Worm (Caenorhabditis elegans) whole organism, L1 larva: ENCODE results near the gene F46B6.12.

Source experiments
- C16A3.4 ChIP-seq: fragments of 150-350 bp; optimal IDR thresholded peaks from 2 replicates; lab custom pipeline; 2014; ENCODE audit warnings: missing biosample characterization, missing genetic modification characterization
- C34B4.2 ChIP-seq: sonication (generic microtip); optimal IDR thresholded peaks from 2 replicates; lab custom pipeline; 2017; ENCODE audit warnings: mild to moderate bottlenecking, missing genetic modification characterization, missing compliant biosample characterization
- F16B12.6 ChIP-seq: fragments of 150-350 bp; optimal IDR thresholded peaks from 2 replicates; lab custom pipeline; 2014; ENCODE audit warnings: missing biosample characterization, missing genetic modification characterization
- Y116A8C.19 ChIP-seq: sonication (generic microtip); optimal IDR thresholded peaks from 2 replicates; lab custom pipeline; 2016; ENCODE audit warnings: missing compliant biosample characterization, missing genetic modification characterization, borderline replicate concordance
- aly-2 ChIP-seq: fragments of 150-350 bp; optimal IDR thresholded peaks from 2 replicates; lab custom pipeline; 2014; ENCODE audit warnings: missing biosample characterization, missing genetic modification characterization
- ama-1 ChIP-seq: fragments of 150-350 bp; optimal IDR thresholded peaks from 2 replicates; lab custom pipeline; 2014
- blmp-1 ChIP-seq: fragments of 150-350 bp; optimal IDR thresholded peaks from 2 replicates; lab custom pipeline; 2014; ENCODE audit warnings: missing biosample characterization, missing genetic modification characterization
- ceh-8 ChIP-seq: fragments of 200-800 bp; sonication (Bioruptor generic); optimal IDR thresholded peaks from 2 replicates; lab custom pipeline; 2018; ENCODE audit warnings: mild to moderate bottlenecking, missing genetic modification characterization, moderate library complexity, missing compliant biosample characterization
- ceh-90 ChIP-seq: sonication (generic microtip); optimal IDR thresholded peaks from 2 replicates; lab custom pipeline; 2016; ENCODE audit warnings: missing genetic modification characterization, missing compliant biosample characterization
- dsc-1 ChIP-seq: sonication (generic microtip); optimal IDR thresholded peaks from 2 replicates; lab custom pipeline; 2016; ENCODE audit warnings: mild to moderate bottlenecking, missing genetic modification characterization, missing compliant biosample characterization
- efl-3 ChIP-seq: fragments of 200-800 bp; sonication (Bioruptor generic); optimal IDR thresholded peaks from 2 replicates; lab custom pipeline; 2018; ENCODE audit warnings: mild to moderate bottlenecking, missing genetic modification characterization, missing compliant biosample characterization
- egl-13 ChIP-seq: sonication (generic microtip); optimal IDR thresholded peaks from 2 replicates; lab custom pipeline; 2016; ENCODE audit warnings: missing genotype, missing genetic modification reagents, missing genetic modification characterization, missing compliant biosample characterization
- egl-27 ChIP-seq, 2 experiments: fragments of 150-350 bp in 1 of 2; sonication (generic microtip); optimal IDR thresholded peaks; 3 replicates each; lab custom pipeline; 2017 to 2018; ENCODE audit warnings: missing biosample characterization in 2 of 2, missing genetic modification characterization in 2 of 2, missing genetic modification reagents in 2 of 2
- elt-2 ChIP-seq: sonication (generic microtip); optimal IDR thresholded peaks from 2 replicates; lab custom pipeline; 2016; ENCODE audit warnings: missing genetic modification characterization, mild to moderate bottlenecking, inconsistent platforms, missing compliant biosample characterization, missing genetic modification reagents
- elt-3 ChIP-seq, 6 experiments: fragments of 150-350 bp in 1 of 6; sonication (generic microtip); optimal IDR thresholded peaks; 2 replicates each; lab custom pipeline; 2017 to 2018; ENCODE audit warnings: missing biosample characterization in 6 of 6, missing genetic modification characterization in 6 of 6, inconsistent platforms in 1 of 6
- fkh-10 ChIP-seq: sonication (generic microtip); optimal IDR thresholded peaks from 2 replicates; lab custom pipeline; 2017; ENCODE audit warnings: missing biosample characterization, missing genetic modification reagents, missing genetic modification characterization
- fkh-4 ChIP-seq: sonication (generic microtip); optimal IDR thresholded peaks from 2 replicates; lab custom pipeline; 2016; ENCODE audit warnings: missing compliant biosample characterization, missing genetic modification characterization, borderline replicate concordance
- fkh-8 ChIP-seq: sonication (generic microtip); optimal IDR thresholded peaks from 2 replicates; lab custom pipeline; 2016; ENCODE audit warnings: mild to moderate bottlenecking, missing genetic modification characterization, missing compliant biosample characterization
- grh-1 ChIP-seq: fragments of 200-800 bp; sonication (Bioruptor generic); IDR thresholded peaks from 2 replicates; pipeline ENCODE4 v1.3.6; 2022; ENCODE audit warnings: missing genetic modification reagents, missing genetic modification characterization, missing compliant biosample characterization
- hlh-17 ChIP-seq: fragments of 200-800 bp; sonication (Bioruptor generic); optimal IDR thresholded peaks from 2 replicates; lab custom pipeline; 2018; ENCODE audit warnings: missing genetic modification characterization, mild to moderate bottlenecking, missing compliant biosample characterization, moderate library complexity, borderline replicate concordance
- hpl-2 ChIP-seq: fragments of 150-350 bp; optimal IDR thresholded peaks from 2 replicates; lab custom pipeline; 2014; ENCODE audit warnings: missing biosample characterization, missing genetic modification reagents, missing genetic modification characterization
- lin-13 ChIP-seq: fragments of 150-350 bp; optimal IDR thresholded peaks from 2 replicates; lab custom pipeline; 2014; ENCODE audit warnings: missing biosample characterization, missing genetic modification reagents, missing genetic modification characterization
- lin-14 ChIP-seq: fragments of 200-800 bp; sonication (Bioruptor generic); optimal IDR thresholded peaks from 2 replicates; lab custom pipeline; 2018; ENCODE audit warnings: mild to moderate bottlenecking, missing genetic modification characterization, moderate library complexity, missing compliant biosample characterization
- lin-15B ChIP-seq: fragments of 150-350 bp; sonication (generic microtip); optimal IDR thresholded peaks from 3 replicates; lab custom pipeline; 2014; ENCODE audit warnings: missing biosample characterization, missing genetic modification characterization
- lin-35 ChIP-seq, 2 experiments: fragments of 150-350 bp; optimal IDR thresholded peaks; 2 replicates each; lab custom pipeline; 2014; ENCODE audit warnings: missing biosample characterization in 2 of 2, missing genetic modification characterization in 2 of 2, missing genetic modification reagents in 2 of 2
- lin-39 ChIP-seq: fragments of 150-350 bp; optimal IDR thresholded peaks from 2 replicates; lab custom pipeline; 2014; ENCODE audit warnings: missing biosample characterization, missing genetic modification reagents, missing genetic modification characterization
- lir-3 ChIP-seq: sonication (generic microtip); optimal IDR thresholded peaks from 2 replicates; lab custom pipeline; 2016; ENCODE audit warnings: mild to moderate bottlenecking, missing genetic modification characterization, moderate library complexity, missing compliant biosample characterization; ENCODE audit not compliant: poor library complexity
- mdl-1 ChIP-seq, 2 experiments: fragments of 150-350 bp; optimal IDR thresholded peaks; 2 replicates each; lab custom pipeline; 2014 to 2017; ENCODE audit warnings: missing biosample characterization in 2 of 2, missing genetic modification characterization in 2 of 2, inconsistent platforms in 1 of 2
- nhr-11 ChIP-seq: fragments of 150-350 bp; optimal IDR thresholded peaks from 2 replicates; lab custom pipeline; 2014; ENCODE audit warnings: missing biosample characterization, missing genetic modification characterization
- nhr-12 ChIP-seq: sonication (generic microtip); optimal IDR thresholded peaks from 2 replicates; lab custom pipeline; 2017; ENCODE audit warnings: missing biosample characterization, missing genetic modification characterization
- nhr-19 ChIP-seq: fragments of 200-800 bp; sonication (Bioruptor generic); conservative IDR thresholded peaks from 2 replicates; pipeline ENCODE4 v1.3.6; 2022; ENCODE audit warnings: missing genetic modification characterization, missing compliant biosample characterization
- nhr-20 ChIP-seq: sonication (generic microtip); optimal IDR thresholded peaks from 2 replicates; lab custom pipeline; 2016; ENCODE audit warnings: mild to moderate bottlenecking, missing genetic modification characterization, missing compliant biosample characterization
- nhr-237 ChIP-seq: fragments of 150-350 bp; optimal IDR thresholded peaks from 2 replicates; lab custom pipeline; 2014; ENCODE audit warnings: missing biosample characterization, missing genetic modification characterization
- nhr-47 ChIP-seq: sonication (generic microtip); optimal IDR thresholded peaks from 2 replicates; lab custom pipeline; 2016; ENCODE audit warnings: mild to moderate bottlenecking, missing genetic modification characterization, moderate library complexity, missing compliant biosample characterization
- nhr-71 ChIP-seq: sonication (generic microtip); optimal IDR thresholded peaks from 2 replicates; lab custom pipeline; 2016; ENCODE audit warnings: mild to moderate bottlenecking, missing genetic modification characterization, moderate library complexity, missing compliant biosample characterization
- nhr-77 ChIP-seq: fragments of 150-350 bp; optimal IDR thresholded peaks from 2 replicates; lab custom pipeline; 2014; ENCODE audit warnings: missing biosample characterization, missing genetic modification characterization
- pag-3 ChIP-seq: sonication (generic microtip); optimal IDR thresholded peaks from 2 replicates; lab custom pipeline; 2017; ENCODE audit warnings: missing genetic modification characterization, mild to moderate bottlenecking, missing compliant biosample characterization, antibody characterized with exemption, borderline replicate concordance; ENCODE audit not compliant: insufficient read depth
- pqm-1 ChIP-seq: sonication (generic microtip); optimal IDR thresholded peaks from 3 replicates; lab custom pipeline; 2017; ENCODE audit warnings: missing biosample characterization, missing genetic modification characterization
- snu-23 ChIP-seq: sonication (generic microtip); optimal IDR thresholded peaks from 2 replicates; lab custom pipeline; 2016; ENCODE audit warnings: missing genetic modification characterization, missing compliant biosample characterization
- swsn-7 ChIP-seq: sonication (generic microtip); optimal IDR thresholded peaks from 2 replicates; lab custom pipeline; 2016; ENCODE audit warnings: missing genetic modification characterization, missing compliant biosample characterization
- tbx-2 ChIP-seq: sonication (generic microtip); optimal IDR thresholded peaks from 2 replicates; lab custom pipeline; 2016; ENCODE audit warnings: missing genetic modification characterization, missing compliant biosample characterization
- tlp-1 ChIP-seq: fragments of 150-350 bp; optimal IDR thresholded peaks from 2 replicates; lab custom pipeline; 2014; ENCODE audit warnings: missing biosample characterization, missing genetic modification characterization
- unc-130 ChIP-seq: fragments of 150-350 bp; optimal IDR thresholded peaks from 2 replicates; lab custom pipeline; 2017; ENCODE audit warnings: missing biosample characterization, missing genetic modification characterization, inconsistent platforms
- unc-30 ChIP-seq: sonication (generic microtip); optimal IDR thresholded peaks from 2 replicates; lab custom pipeline; 2017; ENCODE audit warnings: missing biosample characterization, missing genetic modification characterization
- unc-62 ChIP-seq: fragments of 150-350 bp; optimal IDR thresholded peaks from 2 replicates; lab custom pipeline; 2014; ENCODE audit warnings: missing biosample characterization, missing genetic modification reagents, missing genetic modification characterization
- unc-86 ChIP-seq: sonication (generic microtip); optimal IDR thresholded peaks from 2 replicates; lab custom pipeline; 2016; ENCODE audit warnings: missing genetic modification characterization, missing compliant biosample characterization
- unc-98 ChIP-seq: fragments of 200-800 bp; sonication (Bioruptor generic); IDR thresholded peaks from 2 replicates; pipeline ENCODE4 v1.3.6; 2022; ENCODE audit warnings: missing genetic modification characterization, missing compliant biosample characterization
- vab-15 ChIP-seq: sonication (generic microtip); optimal IDR thresholded peaks from 2 replicates; lab custom pipeline; 2017; ENCODE audit warnings: missing genotype, mild to moderate bottlenecking, missing genetic modification characterization, missing compliant biosample characterization
- xbp-1 ChIP-seq: sonication (generic microtip); optimal IDR thresholded peaks from 2 replicates; lab custom pipeline; 2016; ENCODE audit warnings: missing genetic modification characterization, missing compliant biosample characterization
- zip-4 ChIP-seq: fragments of 200-800 bp; sonication (Bioruptor generic); optimal IDR thresholded peaks from 2 replicates; lab custom pipeline; 2018; ENCODE audit warnings: mild to moderate bottlenecking, missing genetic modification characterization, moderate library complexity, missing compliant biosample characterization
- ztf-4 ChIP-seq: fragments of 150-350 bp; optimal IDR thresholded peaks from 2 replicates; lab custom pipeline; 2014; ENCODE audit warnings: missing biosample characterization, missing genetic modification characterization

F46B6.12 gene

DNA sequence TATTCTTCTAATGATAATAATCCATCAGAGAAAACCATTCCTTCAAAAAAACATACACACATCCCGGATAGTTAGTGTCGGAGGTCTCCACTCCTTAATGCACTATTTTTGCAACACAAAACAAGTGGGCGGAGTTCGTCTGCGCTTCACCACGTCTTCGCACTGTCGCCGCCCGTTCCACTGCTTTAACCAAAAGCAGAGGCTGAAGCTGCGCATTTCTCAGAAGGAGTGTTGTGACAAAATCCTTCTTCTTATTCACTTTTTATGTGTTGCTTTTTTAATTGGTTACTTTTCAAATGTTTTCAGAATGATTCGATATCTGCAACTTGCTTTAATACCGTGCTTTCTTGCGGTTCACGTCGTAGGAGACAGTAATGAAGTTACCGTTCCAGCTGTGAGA, 30.7 kb downstream of the F46B6.12 start, which contains the start of gene F58E6.13:
Gene F58E6.13, plus strand, starts transcription at position 301 of the 400 bp plus-strand sequence.
- TF ChIP-seq fkh-10 (GFP tag; lab: Kevin White, UChicago) (no peak), unc-86 (tag; lab: Kevin White, UChicago) (no peak), xbp-1 (no peak), C34B4.2 (tag; lab: Kevin White, UChicago) (no peak), aly-2 (no peak), hlh-17 (GFP tag; lab: Kevin White, UChicago) (no peak), hpl-2 (GFP tag; lab: Kevin White, UChicago) (no peak)

DNA sequence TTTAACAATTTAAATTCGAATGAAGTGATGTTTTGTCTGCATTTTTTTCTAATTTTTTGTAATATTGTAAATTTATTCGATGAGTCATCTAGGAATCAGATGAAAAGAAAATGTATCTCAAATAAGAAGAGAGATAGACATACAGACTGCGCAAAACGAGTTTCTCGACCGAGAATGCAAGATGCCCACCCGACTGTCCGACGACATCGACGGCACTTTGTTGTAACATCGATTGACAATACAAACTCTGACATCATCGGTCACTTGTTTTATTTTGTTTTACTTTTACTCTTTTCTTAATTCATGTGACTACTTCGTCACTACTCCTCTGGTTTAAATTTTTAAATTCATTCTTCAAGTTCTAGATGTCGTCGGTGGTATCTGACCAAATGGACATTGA, 34.8 kb downstream of the F46B6.12 start, which contains the start of gene sta-2:
Gene sta-2, plus strand, starts transcription at position 349 of the 400 bp plus-strand sequence.
- TF ChIP-seq tlp-1 = no peak
- TF ChIP-seq fkh-8 = no peak
- peak; percentile 70 for TF ChIP-seq nhr-20
- TF ChIP-seq egl-13 (tag; lab: Kevin White, UChicago) = no peak
- no peak for TF ChIP-seq pag-3
- TF ChIP-seq ztf-4 = no peak
- TF ChIP-seq nhr-71 = peak; percentile 67
- no peak for TF ChIP-seq dsc-1 (tag; lab: Kevin White, UChicago)
- no peak for TF ChIP-seq lin-13 (GFP tag; lab: Kevin White, UChicago)
- TF ChIP-seq blmp-1 (tag; lab: Kevin White, UChicago) = peak; percentile 86
- no peak for TF ChIP-seq unc-62 (GFP tag; lab: Kevin White, UChicago)
- peak; percentile 20 for TF ChIP-seq C16A3.4 (tag; lab: Kevin White, UChicago)
- no peak for TF ChIP-seq lin-15B
- peak; percentile 69 for TF ChIP-seq lin-14 (GFP tag; lab: Kevin White, UChicago)
- TF ChIP-seq pqm-1 (tag; lab: Kevin White, UChicago) = no peak
- no peak for TF ChIP-seq nhr-12 (tag; lab: Kevin White, UChicago)
- no peak for TF ChIP-seq ceh-8 (GFP tag; lab: Kevin White, UChicago)
- no peak for TF ChIP-seq ama-1 (lab: Kevin White, UChicago)
- TF ChIP-seq nhr-237 (tag; lab: Kevin White, UChicago) = no peak
- no peak for TF ChIP-seq nhr-11 (tag; lab: Kevin White, UChicago)
- no peak for TF ChIP-seq fkh-4
- no peak for TF ChIP-seq lin-39 (tag; lab: Kevin White, UChicago)
- peak; percentile 81 for TF ChIP-seq grh-1 (GFP tag; lab: Robert Waterston, UW)
- TF ChIP-seq xbp-1 = no peak
- no peak for TF ChIP-seq efl-3 (GFP tag; lab: Kevin White, UChicago)
- no peak for TF ChIP-seq nhr-19 (GFP tag; lab: Robert Waterston, UW)
- TF ChIP-seq unc-98 = no peak
- peak in 1 of 2 experiments; percentile 61 for TF ChIP-seq mdl-1 (tag; optimal IDR thresholded peaks at IDR 0.05; lab: Kevin White, UChicago)
- TF ChIP-seq elt-2 (tag; lab: Kevin White, UChicago) = no peak
- peak; percentile 66 for TF ChIP-seq snu-23 (GFP tag; lab: Kevin White, UChicago)
- no peak for TF ChIP-seq nhr-77 (tag; lab: Kevin White, UChicago)
- TF ChIP-seq lir-3 (tag; lab: Kevin White, UChicago) = no peak
- TF ChIP-seq zip-4 (GFP tag; lab: Kevin White, UChicago) = no peak
- TF ChIP-seq nhr-47 (tag; lab: Kevin White, UChicago) = no peak
- TF ChIP-seq swsn-7 (tag; lab: Kevin White, UChicago) = no peak
- TF ChIP-seq unc-30 (tag; lab: Kevin White, UChicago) = no peak
- TF ChIP-seq unc-130 (tag; lab: Kevin White, UChicago) = peak; percentile 35
- TF ChIP-seq lin-35 (GFP tag; optimal IDR thresholded peaks at IDR 0.05; lab: Kevin White, UChicago) = peak in 1 of 2 experiments; percentile 57
- no peak for TF ChIP-seq fkh-10 (GFP tag; lab: Kevin White, UChicago)
- peak in 2 of 6 experiments; percentile 18 to 91 for TF ChIP-seq elt-3 (tag; optimal IDR thresholded peaks at IDR 0.05; lab: Kevin White, UChicago)
- TF ChIP-seq ceh-90 (tag; lab: Kevin White, UChicago) = no peak
- peak; percentile 47 for TF ChIP-seq tbx-2
- TF ChIP-seq F16B12.6 (tag; lab: Kevin White, UChicago) = no peak
- no peak for TF ChIP-seq vab-15
- no peak for TF ChIP-seq egl-27 (tag; optimal IDR thresholded peaks at IDR 0.05; lab: Kevin White, UChicago)
- no peak for TF ChIP-seq Y116A8C.19 (tag; lab: Kevin White, UChicago)
